Worm (Caenorhabditis elegans) whole organism, late embryonic: Measurements from ENCODE around the gene spcs-3.

Experiments
- C08G9.2 ChIP-seq: sonication (generic microtip); optimal IDR thresholded peaks from 2 replicates; lab custom pipeline; 2016; ENCODE audit warnings: mild to moderate bottlenecking, missing genetic modification characterization, moderate library complexity, missing compliant biosample characterization
- F13H6.1 ChIP-seq: sonication (generic microtip); optimal IDR thresholded peaks from 2 replicates; lab custom pipeline; 2016; ENCODE audit warnings: missing genetic modification characterization, missing compliant biosample characterization
- K02D7.2 ChIP-seq: sonication (generic microtip); optimal IDR thresholded peaks from 2 replicates; lab custom pipeline; 2017; ENCODE audit warnings: mild to moderate bottlenecking, missing genetic modification characterization, missing compliant biosample characterization
- T23F11.4 ChIP-seq: fragments of 200-800 bp; sonication (Bioruptor generic); optimal IDR thresholded peaks from 2 replicates; lab custom pipeline; 2018; ENCODE audit warnings: mild to moderate bottlenecking, missing genetic modification characterization, missing compliant biosample characterization
- Y22D7AL.16 ChIP-seq: sonication (generic microtip); optimal IDR thresholded peaks from 2 replicates; lab custom pipeline; 2016; ENCODE audit warnings: missing genetic modification characterization, missing compliant biosample characterization
- ama-1 ChIP-seq: fragments of 150-350 bp; optimal IDR thresholded peaks from 2 replicates; lab custom pipeline; 2014
- ceh-2 ChIP-seq: sonication (generic microtip); optimal IDR thresholded peaks from 2 replicates; lab custom pipeline; 2016; ENCODE audit warnings: missing genotype, missing genetic modification characterization, missing compliant biosample characterization
- ceh-22 ChIP-seq: sonication (generic microtip); optimal IDR thresholded peaks from 2 replicates; lab custom pipeline; 2017; ENCODE audit warnings: missing biosample characterization, missing genetic modification characterization
- ceh-24 ChIP-seq: sonication (generic microtip); optimal IDR thresholded peaks from 2 replicates; lab custom pipeline; 2016; ENCODE audit warnings: mild to moderate bottlenecking, missing genetic modification characterization, missing compliant biosample characterization
- ceh-30 ChIP-seq: fragments of 150-350 bp; optimal IDR thresholded peaks from 2 replicates; lab custom pipeline; 2014; ENCODE audit warnings: missing biosample characterization, missing genetic modification characterization
- ceh-31 ChIP-seq: sonication (generic microtip); optimal IDR thresholded peaks from 2 replicates; lab custom pipeline; 2016; ENCODE audit warnings: missing genetic modification characterization, missing compliant biosample characterization
- ceh-45 ChIP-seq: fragments of 200-800 bp; sonication (Bioruptor generic); IDR thresholded peaks from 2 replicates; pipeline ENCODE4 v1.3.6; 2022; ENCODE audit warnings: missing genetic modification reagents, missing genetic modification characterization, missing compliant biosample characterization
- ceh-6 ChIP-seq: fragments of 200-800 bp; sonication (Bioruptor generic); optimal IDR thresholded peaks from 2 replicates; lab custom pipeline; 2018; ENCODE audit warnings: mild to moderate bottlenecking, missing genetic modification characterization, missing compliant biosample characterization
- ceh-9 ChIP-seq: sonication (generic microtip); optimal IDR thresholded peaks from 2 replicates; lab custom pipeline; 2016; ENCODE audit warnings: mild to moderate bottlenecking, missing genetic modification characterization, inconsistent platforms, missing compliant biosample characterization
- che-1 ChIP-seq: sonication (generic microtip); optimal IDR thresholded peaks from 2 replicates; lab custom pipeline; 2016; ENCODE audit warnings: mild to moderate bottlenecking, missing genetic modification characterization, missing compliant biosample characterization
- dmd-4 ChIP-seq: sonication (generic microtip); optimal IDR thresholded peaks from 2 replicates; lab custom pipeline; 2016; ENCODE audit warnings: borderline replicate concordance, missing genetic modification characterization, missing compliant biosample characterization
- ets-4 ChIP-seq: sonication (generic microtip); optimal IDR thresholded peaks from 2 replicates; lab custom pipeline; 2016; ENCODE audit warnings: missing genetic modification characterization, missing compliant biosample characterization
- eyg-1 ChIP-seq: sonication (generic microtip); optimal IDR thresholded peaks from 2 replicates; lab custom pipeline; 2016; ENCODE audit warnings: missing genotype, missing genetic modification characterization, missing compliant biosample characterization
- fax-1 ChIP-seq: sonication (generic microtip); optimal IDR thresholded peaks from 2 replicates; lab custom pipeline; 2016; ENCODE audit warnings: missing genotype, missing genetic modification characterization, missing compliant biosample characterization
- fkh-6 ChIP-seq: sonication (generic microtip); optimal IDR thresholded peaks from 2 replicates; lab custom pipeline; 2016; ENCODE audit warnings: missing genetic modification characterization, missing compliant biosample characterization
- hlh-13 ChIP-seq: fragments of 200-800 bp; sonication (Bioruptor generic); optimal IDR thresholded peaks from 2 replicates; lab custom pipeline; 2018; ENCODE audit warnings: mild to moderate bottlenecking, missing genetic modification characterization, missing compliant biosample characterization
- hlh-15 ChIP-seq: sonication (generic microtip); optimal IDR thresholded peaks from 2 replicates; lab custom pipeline; 2016; ENCODE audit warnings: missing genetic modification characterization, missing compliant biosample characterization
- hlh-30 ChIP-seq: sonication (generic microtip); optimal IDR thresholded peaks from 2 replicates; lab custom pipeline; 2017; ENCODE audit warnings: antibody characterized with exemption, missing genetic modification characterization, missing compliant biosample characterization; ENCODE audit not compliant: insufficient read depth
- lim-6 ChIP-seq: sonication (generic microtip); optimal IDR thresholded peaks from 2 replicates; lab custom pipeline; 2016; ENCODE audit warnings: missing genetic modification characterization, missing compliant biosample characterization
- lin-11 ChIP-seq: fragments of 200-800 bp; sonication (Bioruptor generic); optimal IDR thresholded peaks from 2 replicates; lab custom pipeline; 2018; ENCODE audit warnings: mild to moderate bottlenecking, missing genetic modification characterization, missing compliant biosample characterization
- madf-2 ChIP-seq: sonication (generic microtip); optimal IDR thresholded peaks from 2 replicates; lab custom pipeline; 2017; ENCODE audit warnings: missing genetic modification characterization, missing compliant biosample characterization
- mec-3 ChIP-seq: sonication (generic microtip); optimal IDR thresholded peaks from 2 replicates; lab custom pipeline; 2016; ENCODE audit warnings: borderline replicate concordance, missing genetic modification characterization, missing compliant biosample characterization
- nfya-1 ChIP-seq: sonication (generic microtip); optimal IDR thresholded peaks from 2 replicates; lab custom pipeline; 2017; ENCODE audit warnings: missing genetic modification characterization, mild to moderate bottlenecking, missing compliant biosample characterization, antibody characterized with exemption, moderate library complexity
- nhr-11 ChIP-seq: fragments of 150-350 bp; optimal IDR thresholded peaks from 2 replicates; lab custom pipeline; 2014; ENCODE audit warnings: missing biosample characterization, missing genetic modification characterization
- nhr-232 ChIP-seq: sonication (generic microtip); optimal IDR thresholded peaks from 2 replicates; lab custom pipeline; 2016; ENCODE audit warnings: missing genetic modification characterization, missing compliant biosample characterization
- npax-4 ChIP-seq: sonication (generic microtip); optimal IDR thresholded peaks from 2 replicates; lab custom pipeline; 2016; ENCODE audit warnings: missing genetic modification characterization, missing compliant biosample characterization
- pax-1 ChIP-seq: fragments of 150-350 bp; optimal IDR thresholded peaks from 2 replicates; lab custom pipeline; 2014; ENCODE audit warnings: missing biosample characterization, missing genetic modification characterization
- pha-2 ChIP-seq: sonication (generic microtip); optimal IDR thresholded peaks from 2 replicates; lab custom pipeline; 2017; ENCODE audit warnings: mild to moderate bottlenecking, missing genetic modification characterization, missing compliant biosample characterization
- pha-4 ChIP-seq: fragments of 150-350 bp; optimal IDR thresholded peaks from 2 replicates; lab custom pipeline; 2018; ENCODE audit warnings: missing biosample characterization, missing genetic modification reagents, missing genetic modification characterization
- pros-1 ChIP-seq: fragments of 150-350 bp; optimal IDR thresholded peaks from 2 replicates; lab custom pipeline; 2014; ENCODE audit warnings: missing biosample characterization, missing genetic modification reagents, missing genetic modification characterization
- sdc-2 ChIP-seq: sonication (generic microtip); optimal IDR thresholded peaks from 2 replicates; lab custom pipeline; 2016; ENCODE audit warnings: missing genotype, missing genetic modification characterization, missing compliant biosample characterization
- sox-2 ChIP-seq: fragments of 200-800 bp; sonication (Bioruptor generic); IDR thresholded peaks from 2 replicates; pipeline ENCODE4 v1.3.6; 2022; ENCODE audit warnings: missing genetic modification reagents, missing genetic modification characterization, missing compliant biosample characterization
- sox-4 ChIP-seq: sonication (generic microtip); optimal IDR thresholded peaks from 2 replicates; lab custom pipeline; 2017; ENCODE audit warnings: mild to moderate bottlenecking, missing genetic modification characterization, inconsistent platforms, missing compliant biosample characterization
- tbx-2 ChIP-seq: sonication (generic microtip); optimal IDR thresholded peaks from 2 replicates; lab custom pipeline; 2016; ENCODE audit warnings: missing genetic modification characterization, missing compliant biosample characterization
- tbx-7 ChIP-seq: sonication (generic microtip); optimal IDR thresholded peaks from 2 replicates; lab custom pipeline; 2016; ENCODE audit warnings: missing genotype, missing genetic modification characterization, missing compliant biosample characterization
- ttx-3 ChIP-seq: sonication (generic microtip); optimal IDR thresholded peaks from 2 replicates; lab custom pipeline; 2016; ENCODE audit warnings: missing genetic modification reagents, missing genetic modification characterization, missing compliant biosample characterization
- unc-3 ChIP-seq, 2 experiments: fragments of 200-800 bp in 1 of 2; sonication (Bioruptor generic) in 1 of 2; sonication (generic microtip) in 1 of 2; conservative IDR thresholded peaks in 1 of 2; optimal IDR thresholded peaks in 1 of 2; 2 replicates each; pipeline versions ENCODE4 v1.3.6 to Lab custom; 2016 to 2022; ENCODE audit warnings: missing compliant biosample characterization in 2 of 2, missing genetic modification characterization in 2 of 2, missing genetic modification reagents in 1 of 2
- unc-42 ChIP-seq: sonication (generic microtip); optimal IDR thresholded peaks from 2 replicates; lab custom pipeline; 2016; ENCODE audit warnings: missing genotype, missing genetic modification characterization, missing compliant biosample characterization
- unc-55 ChIP-seq: sonication (generic microtip); optimal IDR thresholded peaks from 2 replicates; lab custom pipeline; 2017; ENCODE audit warnings: missing biosample characterization, missing genetic modification reagents, missing genetic modification characterization
- zip-5 ChIP-seq: sonication (generic microtip); optimal IDR thresholded peaks from 2 replicates; lab custom pipeline; 2016; ENCODE audit warnings: missing genetic modification characterization, missing compliant biosample characterization

spcs-3 gene

DNA sequence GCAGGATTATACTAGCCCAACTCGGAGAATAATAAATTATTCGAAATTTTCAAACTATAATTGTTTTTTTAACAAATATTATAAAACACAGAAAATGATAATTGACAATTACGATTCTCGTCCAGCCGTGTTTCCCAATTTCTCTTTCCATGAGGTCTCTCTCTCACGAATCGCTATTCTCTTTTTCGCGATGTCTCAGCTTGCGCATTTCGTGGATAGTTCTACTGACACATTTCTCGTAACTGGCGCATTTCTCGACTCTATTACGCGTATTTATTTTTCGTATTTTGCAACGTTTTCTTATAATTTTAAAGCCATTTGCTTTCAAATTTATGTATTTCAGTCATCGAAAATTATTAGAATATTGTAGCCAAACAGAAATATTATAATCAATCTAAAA lies 1.0 kb upstream of the spcs-3 start (continued):
- TF ChIP-seq hlh-13 (GFP tag; lab: Kevin White, UChicago) (peak; percentile 99), fkh-6 (tag; lab: Kevin White, UChicago) (peak; percentile 99), mec-3 (tag; lab: Kevin White, UChicago) (peak; percentile 100), ttx-3 (tag; lab: Kevin White, UChicago) (peak; percentile 100), nhr-11 (tag; lab: Kevin White, UChicago) (no peak), hlh-30 (tag; lab: Kevin White, UChicago) (peak; percentile 76), unc-42 (tag; lab: Kevin White, UChicago) (peak; percentile 100), ets-4 (tag; lab: Kevin White, UChicago) (peak; percentile 100), pax-1 (tag; lab: Kevin White, UChicago) (peak; percentile 85), pha-4 (no peak), lim-6 (tag; lab: Kevin White, UChicago) (peak; percentile 100), ama-1 (no peak), ceh-2 (peak; percentile 100), sdc-2 (tag; lab: Kevin White, UChicago) (peak; percentile 96), lin-11 (tag; lab: Kevin White, UChicago) (peak; percentile 96), eyg-1 (peak; percentile 100), che-1 (tag; lab: Kevin White, UChicago) (peak; percentile 96), K02D7.2 (tag; lab: Kevin White, UChicago) (peak; percentile 99), pros-1 (tag; lab: Kevin White, UChicago) (peak; percentile 53), ceh-9 (tag; lab: Kevin White, UChicago) (peak; percentile 91), Y22D7AL.16 (tag; lab: Kevin White, UChicago) (peak; percentile 100), dmd-4 (peak; percentile 100), ceh-6 (peak; percentile 98), pha-2 (tag; lab: Kevin White, UChicago) (peak; percentile 98), sox-2 (peak; percentile 97), unc-55 (GFP tag; lab: Kevin White, UChicago) (peak; percentile 23), tbx-7 (peak; percentile 100), madf-2 (tag; lab: Kevin White, UChicago) (peak; percentile 100), hlh-15 (tag; lab: Kevin White, UChicago) (peak; percentile 100), sox-4 (tag; lab: Kevin White, UChicago) (peak; percentile 99), tbx-2 (peak; percentile 100), ceh-24 (tag; lab: Kevin White, UChicago) (peak; percentile 98), unc-3 (GFP tag; conservative IDR thresholded peaks at IDR 0.05; lab: Robert Waterston, UW) (peak; percentile 100), unc-3 (tag; optimal IDR thresholded peaks at IDR 0.05; lab: Kevin White, UChicago) (peak; percentile 100), ceh-30 (tag; lab: Kevin White, UChicago) (no peak), zip-5 (tag; lab: Kevin White, UChicago) (peak; percentile 100), ceh-31 (peak; percentile 100), nhr-232 (tag; lab: Kevin White, UChicago) (peak; percentile 96), C08G9.2 (peak; percentile 100), T23F11.4 (GFP tag; lab: Kevin White, UChicago) (peak; percentile 99), ceh-22 (peak; percentile 37), npax-4 (tag; lab: Kevin White, UChicago) (peak; percentile 99), F13H6.1 (tag; lab: Kevin White, UChicago) (peak; percentile 100), fax-1 (peak; percentile 100), ceh-45 (GFP tag; lab: Robert Waterston, UW) (peak; percentile 100)

DNA sequence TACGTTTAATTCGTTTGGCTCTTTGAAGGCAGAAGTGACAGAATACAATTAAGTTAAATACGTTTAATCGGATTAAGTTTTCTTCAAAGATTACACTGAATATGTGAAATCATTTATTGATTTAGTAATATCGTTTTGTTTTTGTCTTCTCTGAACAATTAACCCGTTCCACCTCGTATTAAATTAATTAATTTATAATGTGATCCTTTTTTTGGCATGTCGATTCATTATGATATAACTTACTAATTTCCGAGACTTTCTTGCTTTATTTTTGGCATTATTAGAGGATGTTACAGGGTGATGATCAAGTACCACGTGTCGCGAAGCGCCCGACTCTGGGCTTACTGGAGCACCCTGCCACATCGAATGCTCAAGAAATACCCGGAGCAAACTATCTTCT lies 630 bp upstream of the spcs-3 start, which contains the start of gene K12H4.5:
K12H4.5 (plus strand) TSS at position 301 of the 400 bp plus-strand sequence.
- TF ChIP-seq ceh-24 (tag; lab: Kevin White, UChicago) = no peak
- TF ChIP-seq T23F11.4 (GFP tag; lab: Kevin White, UChicago) = no peak
- no peak for TF ChIP-seq nfya-1
- no peak for TF ChIP-seq unc-3 (GFP tag; conservative IDR thresholded peaks at IDR 0.05; lab: Robert Waterston, UW)
- TF ChIP-seq unc-3 (tag; optimal IDR thresholded peaks at IDR 0.05; lab: Kevin White, UChicago) = no peak
